Worm (Caenorhabditis elegans): ENCODE results near the gene T16A1.10.

ce11 chrII:2075513-2075912 is 16.4 kb downstream of the T16A1.10 start, which contains the start of gene F07E5.8:
- TF ChIP-seq nfyb-1 (GFP tag; IDR thresholded peaks at IDR 0.05) (no peak), dox-1 (GFP tag; IDR thresholded peaks at IDR 0.05) (no peak), snpc-4 (GFP tag; optimal IDR thresholded peaks at IDR 0.05) (no peak), snpc-4 (tag; optimal IDR thresholded peaks at IDR 0.05) (no peak), unc-62 (GFP tag; optimal IDR thresholded peaks at IDR 0.05) (no peak), ztf-6 (GFP tag; IDR thresholded peaks at IDR 0.05) (no peak), F22D6.2 (tag; optimal IDR thresholded peaks at IDR 0.05) (no peak), zim-3 (tag; optimal IDR thresholded peaks at IDR 0.05) (no peak), Y79H2A.3 (GFP tag; conservative IDR thresholded peaks at IDR 0.05) (no peak), lir-1 (GFP tag; conservative IDR thresholded peaks at IDR 0.05) (no peak)
